Worm (Caenorhabditis elegans): ENCODE results near the gene srd-51.

srd-51 gene

DNA sequence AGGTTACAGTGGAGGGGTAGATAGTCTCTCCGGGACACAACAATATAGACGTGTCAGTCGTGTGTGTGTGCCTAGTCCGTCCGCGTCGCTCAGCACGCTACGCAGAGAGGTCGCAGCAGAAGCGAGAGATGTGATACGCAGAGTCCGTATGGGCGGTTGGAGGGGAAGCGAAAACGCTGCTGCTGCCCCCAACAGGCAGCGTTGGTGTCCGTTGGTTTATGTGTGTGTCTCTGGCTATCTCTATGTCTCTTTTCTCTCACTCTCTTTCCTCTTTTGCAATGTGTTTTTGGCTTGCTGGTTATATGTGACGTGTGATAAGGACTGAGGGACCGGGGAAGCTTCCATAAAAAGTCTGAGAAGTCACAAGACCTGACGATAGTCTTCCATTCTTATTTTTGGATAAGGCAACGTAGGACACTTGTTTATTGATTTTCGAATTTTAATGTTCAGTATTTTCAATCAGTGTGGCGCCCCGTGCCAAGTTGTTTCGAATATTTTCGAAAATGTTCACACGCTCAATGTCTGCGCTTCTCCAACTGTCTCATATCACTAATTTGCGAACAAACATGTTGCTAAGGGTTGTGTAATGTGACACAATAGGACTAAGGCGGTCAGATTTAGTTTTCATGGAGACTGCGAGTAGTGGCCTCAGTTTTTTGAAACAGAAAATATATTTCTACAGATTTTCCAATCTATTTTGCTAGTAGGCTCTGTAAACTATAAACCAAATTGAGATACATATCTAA is 42.8 kb upstream of the srd-51 start, which contains the start of gene pab-2 (continued):
- TF ChIP-seq mef-2 (tag; optimal IDR thresholded peaks at IDR 0.05): no peak
- TF ChIP-seq elt-2 (tag; optimal IDR thresholded peaks at IDR 0.05): peak; percentile 88
- TF ChIP-seq egl-27 (tag; optimal IDR thresholded peaks at IDR 0.05): peak in 1 of 2 experiments; percentile 17
- no peak for TF ChIP-seq fkh-4 (tag; optimal IDR thresholded peaks at IDR 0.05; ENCODE audit: borderline replicate concordance)
- no peak for TF ChIP-seq lin-39 (tag; optimal IDR thresholded peaks at IDR 0.05)
- no peak for TF ChIP-seq zip-4 (GFP tag; optimal IDR thresholded peaks at IDR 0.05)
- peak; percentile 64 for TF ChIP-seq unc-130 (tag; optimal IDR thresholded peaks at IDR 0.05)
- TF ChIP-seq ztf-4 (tag; optimal IDR thresholded peaks at IDR 0.05): peak; percentile 74
- TF ChIP-seq fkh-10 (GFP tag; optimal IDR thresholded peaks at IDR 0.05): no peak
- no peak for TF ChIP-seq ces-1 (GFP tag; optimal IDR thresholded peaks at IDR 0.05)
- peak; percentile 29 to 59 for TF ChIP-seq lsy-2 (tag; optimal IDR thresholded peaks at IDR 0.05)
- peak; percentile 90 for TF ChIP-seq nhr-20 (tag; optimal IDR thresholded peaks at IDR 0.05)
- no peak for TF ChIP-seq sup-37 (GFP tag; optimal IDR thresholded peaks at IDR 0.05)
- TF ChIP-seq alr-1 (tag; optimal IDR thresholded peaks at IDR 0.05; ENCODE audit: borderline replicate concordance): no peak
- no peak for TF ChIP-seq tlp-1 (tag; optimal IDR thresholded peaks at IDR 0.05)

- peak in 1 of 2 experiments; percentile 47 for TF ChIP-seq lsy-2 (tag; optimal IDR thresholded peaks at IDR 0.05)
- peak; percentile 27 for TF ChIP-seq nhr-71 (tag; optimal IDR thresholded peaks at IDR 0.05)
- TF ChIP-seq rnt-1 (tag; optimal IDR thresholded peaks at IDR 0.05): peak; percentile 19
- no peak for TF ChIP-seq mdl-1 (tag; optimal IDR thresholded peaks at IDR 0.05)
- no peak for TF ChIP-seq alr-1 (tag; optimal IDR thresholded peaks at IDR 0.05; ENCODE audit: borderline replicate concordance)
- no peak for TF ChIP-seq dpl-1 (GFP tag; optimal IDR thresholded peaks at IDR 0.05)
- peak; percentile 89 for TF ChIP-seq blmp-1 (tag; optimal IDR thresholded peaks at IDR 0.05)
- TF ChIP-seq nhr-85 (tag): peak; percentile 62
- peak; percentile 23 for TF ChIP-seq nhr-20 (tag; optimal IDR thresholded peaks at IDR 0.05)
- TF ChIP-seq ama-1 (optimal IDR thresholded peaks at IDR 0.05): no peak
- TF ChIP-seq elt-3 (tag; optimal IDR thresholded peaks at IDR 0.05): peak in 1 of 6 experiments; percentile 54
- TF ChIP-seq tlp-1 (tag; optimal IDR thresholded peaks at IDR 0.05): no peak
- TF ChIP-seq jun-1 (tag; optimal IDR thresholded peaks at IDR 0.05): peak; percentile 22
- peak; percentile 25 for TF ChIP-seq snu-23 (GFP tag; optimal IDR thresholded peaks at IDR 0.05)
- no peak for TF ChIP-seq pax-3 (tag; optimal IDR thresholded peaks at IDR 0.05)
- TF ChIP-seq lin-14 (GFP tag; optimal IDR thresholded peaks at IDR 0.05): peak; percentile 57
- peak; percentile 13 for TF ChIP-seq C16A3.4 (tag; optimal IDR thresholded peaks at IDR 0.05)
- TF ChIP-seq ztf-11 (tag; optimal IDR thresholded peaks at IDR 0.05): no peak
Measured at ce11 chrX:13526219-13527218, 41.8 kb upstream of the srd-51 start.

DNA sequence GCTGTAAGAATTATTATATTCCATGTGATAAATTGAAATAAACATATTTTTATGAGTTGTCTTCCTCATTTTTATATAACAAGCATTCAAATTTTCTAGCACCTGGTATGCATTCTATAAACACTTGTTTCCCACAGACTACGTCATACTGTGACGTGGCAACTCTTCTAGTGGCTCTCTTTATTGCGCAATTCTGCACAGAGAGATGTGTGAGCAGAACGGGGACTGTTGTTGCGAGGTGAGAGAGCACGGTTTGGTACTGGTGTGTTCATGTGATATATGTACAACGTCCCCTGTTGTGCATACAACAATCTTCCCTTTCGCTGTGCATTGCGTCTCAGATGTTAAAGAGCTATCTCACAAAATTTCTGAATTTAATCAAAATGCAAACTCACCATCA is 40.4 kb upstream of the srd-51 start:
- TF ChIP-seq blmp-1 (tag; optimal IDR thresholded peaks at IDR 0.05) (no peak), snpc-4 (tag; optimal IDR thresholded peaks at IDR 0.05) (no peak), swsn-7 (tag; optimal IDR thresholded peaks at IDR 0.05) (no peak), elt-2 (tag; optimal IDR thresholded peaks at IDR 0.05) (no peak)
